Worm (Caenorhabditis elegans) whole organism, midembryonic: Measurements from ENCODE around the gene srx-98.

Source experiments
- flt-1 ChIP-seq: fragments of 200-800 bp; sonication (Bioruptor generic); IDR thresholded peaks from 2 replicates; pipeline ENCODE4 v1.3.6; 2022; ENCODE audit warnings: missing genetic modification characterization, missing compliant biosample characterization
- ztf-23 ChIP-seq: fragments of 200-800 bp; sonication (Bioruptor generic); IDR thresholded peaks from 2 replicates; pipeline ENCODE4 v1.3.6; 2022; ENCODE audit warnings: missing genetic modification reagents, missing genetic modification characterization, missing compliant biosample characterization

- no peak for TF ChIP-seq ztf-23 (GFP tag; lab: Robert Waterston, UW)
- no peak for TF ChIP-seq flt-1 (GFP tag; lab: Robert Waterston, UW)
Observed at ce11 chrII:3661932-3662331, 8.9 kb downstream of the srx-98 start, which contains the start of gene F19B10.13.
